Fruit fly (Drosophila melanogaster): ENCODE measurements around the gene S6k.

S6k gene

DNA sequence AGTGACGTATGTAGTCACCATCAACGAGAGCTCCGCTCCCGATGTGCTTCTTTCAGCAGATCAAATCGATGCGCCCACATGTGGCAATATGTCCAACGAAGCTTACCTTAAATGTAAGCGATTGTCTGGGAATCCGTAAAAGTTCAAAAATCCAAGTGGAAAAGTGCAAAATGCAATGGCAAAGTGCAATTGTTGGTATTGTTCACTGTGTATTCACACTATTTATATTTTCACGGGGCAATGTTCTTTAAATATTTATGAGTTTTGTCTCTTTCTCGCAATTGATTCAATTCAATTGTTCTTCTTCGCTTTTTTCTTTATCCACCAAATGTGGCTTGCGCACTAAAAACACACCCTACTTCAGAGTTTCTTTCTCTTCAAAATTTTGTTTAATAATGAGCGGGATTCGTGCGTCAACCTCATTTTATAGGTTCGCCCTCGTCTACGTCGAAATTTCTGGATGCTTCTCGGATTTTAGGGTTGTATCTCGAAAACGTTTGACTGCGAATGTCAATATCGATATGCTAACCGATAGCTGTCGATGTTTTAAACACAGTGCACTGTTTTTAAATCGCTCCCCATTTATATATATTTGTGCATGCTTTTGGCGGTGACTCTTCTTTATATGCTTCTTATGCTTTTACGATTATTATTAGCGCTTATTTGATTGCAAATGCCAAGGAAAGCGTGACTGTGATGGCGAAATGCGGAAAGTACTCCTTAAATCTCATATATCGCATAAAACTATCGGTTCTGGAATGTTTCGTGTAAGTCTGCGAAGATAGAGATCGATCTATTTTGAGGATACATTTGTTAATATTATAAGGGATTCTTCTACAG lies 58.8 kb downstream of the S6k start, which contains the start of gene DnaJ-1 (continued):
- TF ChIP-seq CG8765 (GFP tag; IDR thresholded peaks at IDR 0.05) (no peak), sqz (GFP tag; optimal IDR thresholded peaks at IDR 0.05) (peak; percentile 24), Atf6 (GFP tag; IDR thresholded peaks at IDR 0.05) (peak; percentile 13; the same call in 1 of the 2 replicates), Dip3 (GFP tag; optimal IDR thresholded peaks at IDR 0.05) (peak; percentile 23), CG4854 (GFP tag; optimal IDR thresholded peaks at IDR 0.05) (no peak), Vsx1 (GFP tag; optimal IDR thresholded peaks at IDR 0.05) (peak; percentile 4), CG12769 (tag; optimal IDR thresholded peaks at IDR 0.05) (peak; percentile 84), CG6689 (GFP tag; IDR thresholded peaks at IDR 0.05) (peak; percentile 58), unc-4 (GFP tag; IDR thresholded peaks at IDR 0.05; ENCODE audit: partially characterized antibody) (peak; percentile 97), CG3163 (GFP tag; optimal IDR thresholded peaks at IDR 0.05) (no peak), Atf-2 (GFP tag; optimal IDR thresholded peaks at IDR 0.05) (no peak), CG4617 (GFP tag; optimal IDR thresholded peaks at IDR 0.05; ENCODE audit: borderline replicate concordance) (peak; percentile 43), Dll (GFP tag; IDR thresholded peaks at IDR 0.05; ENCODE audit: partially characterized antibody) (peak; percentile 98), CG12744 (GFP tag; optimal IDR thresholded peaks at IDR 0.05) (no peak), NFAT (GFP tag; IDR thresholded peaks at IDR 0.05) (peak; percentile 29; the same call in 1 of the 2 replicates), exex (tag; optimal IDR thresholded peaks at IDR 0.05) (no peak), HLHmδ (GFP tag; optimal IDR thresholded peaks at IDR 0.05) (peak; percentile 20), Mes4 (GFP tag; optimal IDR thresholded peaks at IDR 0.05) (peak; percentile 22), sens (GFP tag) (peak; percentile 82), sob (GFP tag; IDR thresholded peaks at IDR 0.05) (no peak), corto (GFP tag; optimal IDR thresholded peaks at IDR 0.05) (peak; percentile 55), her (GFP tag; optimal IDR thresholded peaks at IDR 0.05) (peak; percentile 20), caup (GFP tag; optimal IDR thresholded peaks at IDR 0.05; ENCODE audit: severe bottlenecking) (peak; percentile 41), mam (GFP tag; optimal IDR thresholded peaks at IDR 0.05) (peak; percentile 6), slbo (GFP tag; IDR thresholded peaks at IDR 0.05) (no peak), hb (GFP tag; IDR thresholded peaks at IDR 0.05; ENCODE audit: partially characterized antibody) (peak; percentile 97), Jarid2 (GFP tag; optimal IDR thresholded peaks at IDR 0.05) (peak; percentile 78), CG15514 (GFP tag; optimal IDR thresholded peaks at IDR 0.05) (peak; percentile 43), onecut (GFP tag; IDR thresholded peaks at IDR 0.05) (peak; percentile 59), ATbp (GFP tag; optimal IDR thresholded peaks at IDR 0.05) (peak; percentile 16), Hey (tag; optimal IDR thresholded peaks at IDR 0.05) (peak; percentile 24), ind (GFP tag; optimal IDR thresholded peaks at IDR 0.05) (peak; percentile 3), chm (GFP tag; IDR thresholded peaks at IDR 0.05) (peak; percentile 26; the same call in 1 of the 2 replicates), salm (tag; optimal IDR thresholded peaks at IDR 0.05) (peak; percentile 19), CG3281 (GFP tag; optimal IDR thresholded peaks at IDR 0.05) (peak; percentile 44), CG5245 (GFP tag; optimal IDR thresholded peaks at IDR 0.05) (no peak), Nf-YC (tag; optimal IDR thresholded peaks at IDR 0.05) (peak; percentile 13), nmo (GFP tag; optimal IDR thresholded peaks at IDR 0.05) (peak; percentile 60), kni (GFP tag; optimal IDR thresholded peaks at IDR 0.05) (peak; percentile 52), Dbx (GFP tag; IDR thresholded peaks at IDR 0.05) (no peak; the same call in 1 of the 3 replicates), NC2β (GFP tag; optimal IDR thresholded peaks at IDR 0.05) (peak; percentile 68), CG6654 (GFP tag; optimal IDR thresholded peaks at IDR 0.05) (no peak), lilli (GFP tag; optimal IDR thresholded peaks at IDR 0.05) (peak; percentile 28), Sry-δ (GFP tag; optimal IDR thresholded peaks at IDR 0.05) (peak; percentile 85), Hr51 (GFP tag; optimal IDR thresholded peaks at IDR 0.05) (peak in 1 of 2 experiments; percentile 19), Abd-B (GFP tag; optimal IDR thresholded peaks at IDR 0.05) (no peak), CoRest (tag; optimal IDR thresholded peaks at IDR 0.05) (peak; percentile 6), tx (GFP tag; optimal IDR thresholded peaks at IDR 0.05) (peak; percentile 3)

Measured in whole organism, embryonic.